Worm (Caenorhabditis elegans) whole organism, young adult: Measurements from ENCODE around the gene cyp-25A4.
"Not testable (repeated sequence)": the region's sequence is repeated elsewhere in the genome, so short reads cannot be mapped to it uniquely, and the experiment has no call there.

ENCODE experiments used
- B0019.2 ChIP-seq: fragments of 200-800 bp; sonication (Bioruptor generic); conservative IDR thresholded peaks from 2 replicates; pipeline ENCODE4 v1.3.6; 2022; ENCODE audit warnings: missing genetic modification reagents, missing genetic modification characterization, missing compliant biosample characterization
- C17E4.6 ChIP-seq: fragments of 200-800 bp; sonication (Bioruptor generic); IDR thresholded peaks from 2 replicates; pipeline ENCODE4 v1.3.6; 2022; ENCODE audit warnings: missing genetic modification reagents, missing genetic modification characterization, missing compliant biosample characterization
- D2030.7 ChIP-seq: fragments of 200-800 bp; sonication (Bioruptor generic); IDR thresholded peaks from 2 replicates; pipeline ENCODE4 v1.3.6; 2022; ENCODE audit warnings: missing genetic modification reagents, missing genetic modification characterization, missing compliant biosample characterization
- F33H1.4 ChIP-seq: fragments of 200-800 bp; sonication (Bioruptor generic); IDR thresholded peaks from 2 replicates; pipeline ENCODE4 v1.3.6; 2022; ENCODE audit warnings: missing genetic modification reagents, missing genetic modification characterization, missing compliant biosample characterization
- F39B2.1 ChIP-seq: fragments of 200-800 bp; sonication (Bioruptor generic); IDR thresholded peaks from 2 replicates; pipeline ENCODE4 v1.3.6; 2022; ENCODE audit warnings: missing genetic modification reagents, missing genetic modification characterization, missing compliant biosample characterization
- Y53F4B.3 ChIP-seq: fragments of 200-800 bp; sonication (Bioruptor generic); IDR thresholded peaks from 2 replicates; pipeline ENCODE4 v1.3.6; 2022; ENCODE audit warnings: missing genetic modification reagents, missing genetic modification characterization, missing compliant biosample characterization
- Y53G8AR.9 ChIP-seq: fragments of 200-800 bp; sonication (Bioruptor generic); conservative IDR thresholded peaks from 2 replicates; pipeline ENCODE4 v1.3.6; 2022; ENCODE audit warnings: missing genetic modification reagents, missing genetic modification characterization, missing compliant biosample characterization
- Y56A3A.18 ChIP-seq: fragments of 200-800 bp; sonication (Bioruptor generic); IDR thresholded peaks from 2 replicates; pipeline ENCODE4 v1.3.6; 2022; ENCODE audit warnings: missing genetic modification reagents, missing genetic modification characterization, missing compliant biosample characterization
- Y67H2A.10 ChIP-seq: fragments of 200-800 bp; sonication (Bioruptor generic); conservative IDR thresholded peaks from 2 replicates; pipeline ENCODE4 v1.3.6; 2022; ENCODE audit warnings: missing genetic modification reagents, missing genetic modification characterization, missing compliant biosample characterization
- Y79H2A.3 ChIP-seq: fragments of 200-800 bp; sonication (Bioruptor generic); conservative IDR thresholded peaks from 2 replicates; pipeline ENCODE4 v1.3.6; 2022; ENCODE audit warnings: missing genetic modification reagents, missing genetic modification characterization, missing compliant biosample characterization
- Y95B8A.8 ChIP-seq: fragments of 200-800 bp; sonication (Bioruptor generic); IDR thresholded peaks from 2 replicates; pipeline ENCODE4 v1.3.6; 2022; ENCODE audit warnings: missing genetic modification reagents, missing genetic modification characterization, missing compliant biosample characterization
- aptf-2 ChIP-seq: fragments of 200-800 bp; sonication (Bioruptor generic); conservative IDR thresholded peaks from 2 replicates; pipeline ENCODE4 v1.3.6; 2022; ENCODE audit warnings: missing genetic modification reagents, missing genetic modification characterization, missing compliant biosample characterization
- aptf-3 ChIP-seq: fragments of 200-800 bp; sonication (Bioruptor generic); IDR thresholded peaks from 2 replicates; pipeline ENCODE4 v1.3.6; 2022; ENCODE audit warnings: missing genetic modification characterization, missing compliant biosample characterization
- attf-3 ChIP-seq: fragments of 200-800 bp; sonication (Bioruptor generic); conservative IDR thresholded peaks from 2 replicates; pipeline ENCODE4 v1.3.6; 2022; ENCODE audit warnings: missing genetic modification reagents, missing genetic modification characterization, missing compliant biosample characterization
- attf-6 ChIP-seq: fragments of 200-800 bp; sonication (Bioruptor generic); IDR thresholded peaks from 2 replicates; pipeline ENCODE4 v1.3.6; 2022; ENCODE audit warnings: missing genetic modification reagents, missing genetic modification characterization, missing compliant biosample characterization
- bed-1 ChIP-seq: fragments of 200-800 bp; sonication (Bioruptor generic); IDR thresholded peaks from 2 replicates; pipeline ENCODE4 v1.3.6; 2022; ENCODE audit warnings: missing genetic modification reagents, missing genetic modification characterization, missing compliant biosample characterization
- cebp-1 ChIP-seq, 2 experiments: fragments of 200-800 bp in 1 of 2; sonication (Bioruptor generic) in 1 of 2; sonication (generic microtip) in 1 of 2; IDR thresholded peaks in 1 of 2; optimal IDR thresholded peaks in 1 of 2; 2 replicates each; pipeline versions ENCODE4 v1.3.6 to Lab custom; 2017 to 2022; ENCODE audit warnings: missing compliant biosample characterization in 2 of 2, missing genetic modification characterization in 2 of 2, mild to moderate bottlenecking in 1 of 2, missing genetic modification reagents in 1 of 2, moderate library complexity in 1 of 2
- cebp-2 ChIP-seq: fragments of 200-800 bp; sonication (Bioruptor generic); IDR thresholded peaks from 2 replicates; pipeline ENCODE4 v1.3.6; 2022; ENCODE audit warnings: missing genetic modification characterization, missing compliant biosample characterization
- ceh-100 ChIP-seq: fragments of 200-800 bp; sonication (Bioruptor generic); IDR thresholded peaks from 2 replicates; pipeline ENCODE4 v1.3.6; 2022; ENCODE audit warnings: missing genetic modification reagents, missing genetic modification characterization, missing compliant biosample characterization
- ceh-40 ChIP-seq: fragments of 200-800 bp; sonication (Bioruptor generic); IDR thresholded peaks from 2 replicates; pipeline ENCODE4 v1.3.6; 2022; ENCODE audit warnings: missing genetic modification characterization, missing compliant biosample characterization
- ceh-58 ChIP-seq: fragments of 200-800 bp; sonication (Bioruptor generic); IDR thresholded peaks from 2 replicates; pipeline ENCODE4 v1.3.6; 2022; ENCODE audit warnings: missing genetic modification characterization, missing compliant biosample characterization
- dox-1 ChIP-seq: fragments of 200-800 bp; sonication (Bioruptor generic); IDR thresholded peaks from 2 replicates; pipeline ENCODE4 v1.3.6; 2022; ENCODE audit warnings: missing genetic modification reagents, missing genetic modification characterization, missing compliant biosample characterization
- egl-18 ChIP-seq: fragments of 200-800 bp; sonication (Bioruptor generic); IDR thresholded peaks from 2 replicates; pipeline ENCODE4 v1.3.6; 2022; ENCODE audit warnings: missing genetic modification reagents, missing genetic modification characterization, missing compliant biosample characterization
- egl-44 ChIP-seq: fragments of 200-800 bp; sonication (Bioruptor generic); IDR thresholded peaks from 2 replicates; pipeline ENCODE4 v1.3.6; 2022; ENCODE audit warnings: missing genetic modification reagents, missing genetic modification characterization, missing compliant biosample characterization
- egrh-3 ChIP-seq: fragments of 200-800 bp; sonication (Bioruptor generic); IDR thresholded peaks from 2 replicates; pipeline ENCODE4 v1.3.6; 2022; ENCODE audit warnings: missing genetic modification reagents, missing genetic modification characterization, missing compliant biosample characterization
- ekl-4 ChIP-seq: fragments of 200-800 bp; sonication (Bioruptor generic); IDR thresholded peaks from 2 replicates; pipeline ENCODE4 v1.3.6; 2022; ENCODE audit warnings: missing genetic modification reagents, missing genetic modification characterization, missing compliant biosample characterization
- hmg-1.2 ChIP-seq: fragments of 200-800 bp; sonication (Bioruptor generic); IDR thresholded peaks from 2 replicates; pipeline ENCODE4 v1.3.6; 2022; ENCODE audit warnings: missing genetic modification reagents, missing genetic modification characterization, missing compliant biosample characterization
- hmg-20 ChIP-seq: fragments of 200-800 bp; sonication (Bioruptor generic); IDR thresholded peaks from 2 replicates; pipeline ENCODE4 v1.3.6; 2022; ENCODE audit warnings: missing genetic modification reagents, missing genetic modification characterization, missing compliant biosample characterization
- hsf-1 ChIP-seq: fragments of 200-800 bp; sonication (Bioruptor generic); IDR thresholded peaks from 2 replicates; pipeline ENCODE4 v1.3.6; 2022; ENCODE audit warnings: missing genetic modification reagents, missing genetic modification characterization, missing compliant biosample characterization
- lag-1 ChIP-seq: fragments of 200-800 bp; sonication (Bioruptor generic); IDR thresholded peaks from 2 replicates; pipeline ENCODE4 v1.3.6; 2022; ENCODE audit warnings: missing genetic modification reagents, missing genetic modification characterization, missing compliant biosample characterization
- let-526 ChIP-seq: fragments of 200-800 bp; sonication (Bioruptor generic); IDR thresholded peaks from 2 replicates; pipeline ENCODE4 v1.3.6; 2022; ENCODE audit warnings: missing genetic modification reagents, missing genetic modification characterization, missing compliant biosample characterization
- lin-26 ChIP-seq: fragments of 200-800 bp; sonication (Bioruptor generic); IDR thresholded peaks from 2 replicates; pipeline ENCODE4 v1.3.6; 2022; ENCODE audit warnings: missing genetic modification reagents, missing genetic modification characterization, missing compliant biosample characterization
- madf-3 ChIP-seq: fragments of 200-800 bp; sonication (Bioruptor generic); IDR thresholded peaks from 2 replicates; pipeline ENCODE4 v1.3.6; 2022; ENCODE audit warnings: missing genetic modification reagents, missing genetic modification characterization, missing compliant biosample characterization
- madf-6 ChIP-seq: fragments of 200-800 bp; sonication (Bioruptor generic); IDR thresholded peaks from 2 replicates; pipeline ENCODE4 v1.3.6; 2022; ENCODE audit warnings: missing genetic modification reagents, missing genetic modification characterization, missing compliant biosample characterization
- madf-8 ChIP-seq: fragments of 200-800 bp; sonication (Bioruptor generic); conservative IDR thresholded peaks from 2 replicates; pipeline ENCODE4 v1.3.6; 2022; ENCODE audit warnings: missing genetic modification reagents, missing genetic modification characterization, missing compliant biosample characterization
- mcd-1 ChIP-seq: fragments of 200-800 bp; sonication (Bioruptor generic); IDR thresholded peaks from 2 replicates; pipeline ENCODE4 v1.3.6; 2022; ENCODE audit warnings: missing genetic modification reagents, missing genetic modification characterization, missing compliant biosample characterization
- nfya-2 ChIP-seq: fragments of 200-800 bp; sonication (Bioruptor generic); IDR thresholded peaks from 2 replicates; pipeline ENCODE4 v1.3.6; 2022; ENCODE audit warnings: missing genetic modification reagents, missing genetic modification characterization, missing compliant biosample characterization
- nfyb-1 ChIP-seq: fragments of 200-800 bp; sonication (Bioruptor generic); IDR thresholded peaks from 2 replicates; pipeline ENCODE4 v1.3.6; 2022; ENCODE audit warnings: missing genetic modification reagents, missing genetic modification characterization, missing compliant biosample characterization
- pbrm-1 ChIP-seq: fragments of 200-800 bp; sonication (Bioruptor generic); IDR thresholded peaks from 2 replicates; pipeline ENCODE4 v1.3.6; 2022; ENCODE audit warnings: missing genetic modification reagents, missing genetic modification characterization, missing compliant biosample characterization
- rcor-1 ChIP-seq: fragments of 200-800 bp; sonication (Bioruptor generic); IDR thresholded peaks from 2 replicates; pipeline ENCODE4 v1.3.6; 2022; ENCODE audit warnings: missing genetic modification reagents, missing genetic modification characterization, missing compliant biosample characterization
- ztf-25 ChIP-seq: fragments of 200-800 bp; sonication (Bioruptor generic); IDR thresholded peaks from 2 replicates; pipeline ENCODE4 v1.3.6; 2022; ENCODE audit warnings: missing genetic modification reagents, missing genetic modification characterization, missing compliant biosample characterization
- ztf-28 ChIP-seq: fragments of 200-800 bp; sonication (Bioruptor generic); IDR thresholded peaks from 2 replicates; pipeline ENCODE4 v1.3.6; 2022; ENCODE audit warnings: missing genetic modification reagents, missing genetic modification characterization, missing compliant biosample characterization
- ztf-6 ChIP-seq: fragments of 200-800 bp; sonication (Bioruptor generic); IDR thresholded peaks from 2 replicates; pipeline ENCODE4 v1.3.6; 2022; ENCODE audit warnings: missing genetic modification reagents, missing genetic modification characterization, missing compliant biosample characterization

Gene cyp-25A4

ce11 chrIII:3897116-3897845 is 45.4 kb upstream of the cyp-25A4 start:
- peak; percentile 69 for TF ChIP-seq lin-26 (GFP tag; lab: Robert Waterston, UW)
- TF ChIP-seq Y53F4B.3 (GFP tag; lab: Robert Waterston, UW) = peak; percentile 95
- TF ChIP-seq hsf-1 (GFP tag; lab: Robert Waterston, UW) = peak; percentile 99
- TF ChIP-seq madf-6 = peak; percentile 77
- peak; percentile 64 for TF ChIP-seq madf-8 (GFP tag; lab: Robert Waterston, UW)
- TF ChIP-seq Y56A3A.18 = peak; percentile 94
- TF ChIP-seq attf-6 (GFP tag; lab: Robert Waterston, UW) = peak; percentile 94
- 0 out of 2 replicates have a peak, but pooled peaks have one; percentile 33 for TF ChIP-seq mcd-1 (GFP tag; lab: Robert Waterston, UW)
- peak; percentile 28; the same call in 1 of the 2 replicates for TF ChIP-seq attf-3
- peak; percentile 99 for TF ChIP-seq ceh-58 (GFP tag; lab: Robert Waterston, UW)
- TF ChIP-seq cebp-2 (GFP tag; lab: Robert Waterston, UW) = peak; percentile 90; the same call in 1 of the 2 replicates
- TF ChIP-seq ztf-25 (GFP tag; lab: Robert Waterston, UW) = peak; percentile 45; the same call in 1 of the 2 replicates
- TF ChIP-seq hmg-20 (GFP tag; lab: Robert Waterston, UW) = 0 out of 2 replicates have a peak, but pooled peaks have one; percentile 5
- 0 out of 2 replicates have a peak, but pooled peaks have one; percentile 10 for TF ChIP-seq aptf-2 (GFP tag; lab: Robert Waterston, UW)
- peak; percentile 95 for TF ChIP-seq Y95B8A.8
- TF ChIP-seq Y79H2A.3 = peak; percentile 69; the same call in 1 of the 2 replicates
- TF ChIP-seq lag-1 (GFP tag; lab: Robert Waterston, UW) = peak; percentile 83; the same call in 1 of the 2 replicates
- TF ChIP-seq nfyb-1 (GFP tag; lab: Robert Waterston, UW) = peak; percentile 90
- TF ChIP-seq ekl-4 (GFP tag; lab: Robert Waterston, UW) = peak; percentile 94
- TF ChIP-seq ceh-100 (GFP tag; lab: Robert Waterston, UW) = peak; percentile 72
- TF ChIP-seq F39B2.1 = peak; percentile 96
- peak; percentile 96 for TF ChIP-seq madf-3
- peak; percentile 93 for TF ChIP-seq D2030.7 (GFP tag; lab: Robert Waterston, UW)
- TF ChIP-seq egl-44 (GFP tag; lab: Robert Waterston, UW) = 0 out of 2 replicates have a peak, but pooled peaks have one; percentile 29
- peak; percentile 40 for TF ChIP-seq hmg-1.2 (GFP tag; lab: Robert Waterston, UW)
- peak; percentile 90 for TF ChIP-seq B0019.2 (GFP tag; lab: Robert Waterston, UW)
- TF ChIP-seq egrh-3 (GFP tag; lab: Robert Waterston, UW) = peak; percentile 99
- TF ChIP-seq Y53G8AR.9 (GFP tag; lab: Robert Waterston, UW) = peak; percentile 79
- TF ChIP-seq rcor-1 (GFP tag; lab: Robert Waterston, UW) = peak; percentile 95
- TF ChIP-seq ceh-40 (GFP tag; lab: Robert Waterston, UW) = peak; percentile 96
- peak; percentile 95 for TF ChIP-seq ztf-28 (GFP tag; lab: Robert Waterston, UW)
- TF ChIP-seq C17E4.6 (GFP tag; lab: Robert Waterston, UW) = peak; percentile 47; the same call in 1 of the 2 replicates
- TF ChIP-seq dox-1 = peak; percentile 98
- TF ChIP-seq ztf-6 (GFP tag; lab: Robert Waterston, UW) = peak; percentile 61; the same call in 1 of the 2 replicates
- TF ChIP-seq bed-1 (GFP tag; lab: Robert Waterston, UW) = peak; percentile 79; the same call in 1 of the 2 replicates
- peak; percentile 42; the same call in 1 of the 2 replicates for TF ChIP-seq cebp-1 (GFP tag; IDR thresholded peaks at IDR 0.05; lab: Robert Waterston, UW)
- not testable (repeated sequence) for TF ChIP-seq cebp-1 (tag; optimal IDR thresholded peaks at IDR 0.05; lab: Kevin White, UChicago)
- peak; percentile 89 for TF ChIP-seq aptf-3 (GFP tag; lab: Robert Waterston, UW)
- TF ChIP-seq pbrm-1 = peak; percentile 90
- peak; percentile 92 for TF ChIP-seq egl-18
- peak; percentile 94 for TF ChIP-seq let-526 (GFP tag; lab: Robert Waterston, UW)
- TF ChIP-seq Y67H2A.10 (GFP tag; lab: Robert Waterston, UW) = peak; percentile 73
- TF ChIP-seq nfya-2 (GFP tag; lab: Robert Waterston, UW) = peak; percentile 83; the same call in 1 of the 2 replicates
- TF ChIP-seq F33H1.4 (GFP tag; lab: Robert Waterston, UW) = peak; percentile 39; the same call in 1 of the 2 replicates
